Worm (Caenorhabditis elegans): ENCODE measurements around the gene srh-60.

Gene srh-60

DNA sequence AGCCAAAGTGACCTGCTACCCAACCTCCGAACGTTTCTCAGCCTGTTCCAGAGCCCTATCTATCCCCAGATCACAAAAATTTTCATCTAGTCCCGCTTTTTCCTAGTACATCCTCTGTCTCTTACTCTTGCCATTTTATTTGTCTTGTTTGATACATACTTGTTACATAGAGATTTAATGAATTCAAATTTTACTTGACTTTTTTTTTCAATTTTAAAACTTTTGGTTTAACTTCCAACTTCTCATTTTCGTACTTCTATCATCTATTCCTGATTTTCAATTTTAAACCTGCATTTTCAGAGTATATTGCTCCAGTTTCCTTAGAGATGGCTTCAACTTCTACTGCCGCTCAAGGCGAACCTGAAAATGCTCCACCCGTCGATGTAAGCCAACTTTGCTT is 43.4 kb downstream of the srh-60 start, which contains the start of gene M151.3:
M151.3 (plus strand) TSS at position 301 of the 400 bp plus-strand sequence.
- TF ChIP-seq tab-1 (GFP tag; IDR thresholded peaks at IDR 0.05) (no peak), flt-1 (GFP tag; IDR thresholded peaks at IDR 0.05) (no peak), cog-1 (tag; optimal IDR thresholded peaks at IDR 0.05) (no peak), med-1 (GFP tag; optimal IDR thresholded peaks at IDR 0.05; ENCODE audit: insufficient read depth) (no peak), T22C8.4 (GFP tag; IDR thresholded peaks at IDR 0.05) (no peak), klf-2 (GFP tag; conservative IDR thresholded peaks at IDR 0.05) (no peak), ztf-23 (GFP tag; IDR thresholded peaks at IDR 0.05) (no peak), ref-1 (GFP tag; conservative IDR thresholded peaks at IDR 0.05) (no peak), ztf-29 (GFP tag; IDR thresholded peaks at IDR 0.05) (no peak)

- TF ChIP-seq klf-2 (GFP tag; conservative IDR thresholded peaks at IDR 0.05) (no peak), T22C8.4 (GFP tag; IDR thresholded peaks at IDR 0.05) (no peak), ztf-23 (GFP tag; IDR thresholded peaks at IDR 0.05) (no peak), tab-1 (GFP tag; IDR thresholded peaks at IDR 0.05) (no peak), cog-1 (tag; optimal IDR thresholded peaks at IDR 0.05) (no peak), med-1 (GFP tag; optimal IDR thresholded peaks at IDR 0.05; ENCODE audit: insufficient read depth) (no peak), ztf-29 (GFP tag; IDR thresholded peaks at IDR 0.05) (no peak), ref-1 (GFP tag; conservative IDR thresholded peaks at IDR 0.05) (no peak), flt-1 (GFP tag; IDR thresholded peaks at IDR 0.05) (no peak)
These were observed 47.3 kb downstream of the srh-60 start, which contains the start of gene M151.2 for ce11 chrII:3630810-3631209. TSS of gene M151.2 (plus strand) at chrII:3631110.

DNA sequence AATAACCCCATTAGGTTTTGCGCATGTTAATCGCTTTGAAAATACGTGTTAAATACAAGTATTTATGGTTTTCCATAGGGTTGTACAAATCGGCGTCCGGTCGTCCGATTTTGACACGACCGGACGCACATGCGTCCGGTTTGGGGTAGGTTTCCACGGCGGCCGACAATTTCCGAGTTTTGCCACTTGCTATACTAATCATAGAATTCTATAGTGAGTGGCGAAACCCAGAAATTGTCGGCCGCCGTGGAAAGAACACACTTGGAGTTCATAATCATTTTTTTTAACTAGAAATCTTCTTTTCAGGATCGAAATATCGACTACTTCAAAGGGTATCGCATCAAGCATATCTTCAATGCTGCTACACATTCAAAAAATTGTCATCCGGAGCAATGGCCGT is 51.3 kb downstream of the srh-60 start:
- TF ChIP-seq ztf-29 (GFP tag; IDR thresholded peaks at IDR 0.05) (no peak), ref-1 (GFP tag; conservative IDR thresholded peaks at IDR 0.05) (no peak), flt-1 (GFP tag; IDR thresholded peaks at IDR 0.05) (no peak)

All from whole organism, midembryonic.